Worm (Caenorhabditis elegans): ENCODE measurements around the gene cdk-11.2.

cdk-11.2 gene

DNA sequence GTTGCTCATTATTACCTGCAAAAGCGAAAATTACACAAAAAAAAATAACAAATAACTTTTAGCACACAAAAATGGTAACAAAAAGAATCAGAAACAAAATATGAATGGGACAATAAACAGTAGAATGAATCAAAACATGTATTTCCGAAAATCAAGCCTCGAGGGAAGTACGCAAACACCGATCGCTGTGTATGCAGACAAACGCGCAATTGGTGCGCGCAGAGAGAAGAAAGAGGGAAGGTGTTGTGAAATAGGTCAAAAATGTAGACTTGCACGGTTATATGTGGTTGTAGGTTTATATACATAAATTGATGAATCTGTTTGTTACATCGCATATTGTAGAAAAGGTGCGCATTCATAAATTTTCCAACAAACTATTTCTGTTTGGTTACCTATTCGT lies at the start of gene cdk-11.2:
Gene cdk-11.2 (minus strand): TSS at position 23 of the 400 bp plus-strand sequence.
- TF ChIP-seq ceh-31 (tag; optimal IDR thresholded peaks at IDR 0.05) (peak; percentile 11), tbx-2 (tag; optimal IDR thresholded peaks at IDR 0.05) (peak; percentile 7), pqm-1 (tag; optimal IDR thresholded peaks at IDR 0.05) (no peak), che-1 (tag; optimal IDR thresholded peaks at IDR 0.05) (no peak), unc-55 (GFP tag; optimal IDR thresholded peaks at IDR 0.05) (peak; percentile 6), hlh-30 (tag; optimal IDR thresholded peaks at IDR 0.05; ENCODE audit: insufficient read depth) (no peak), nfya-1 (tag; optimal IDR thresholded peaks at IDR 0.05) (peak; percentile 66), unc-42 (tag; optimal IDR thresholded peaks at IDR 0.05) (no peak), ref-2 (tag; optimal IDR thresholded peaks at IDR 0.05) (no peak), unc-86 (tag; optimal IDR thresholded peaks at IDR 0.05) (no peak)

ce11 chrX:10463542-10463941 lies 44.0 kb upstream of the cdk-11.2 start, which contains the start of gene C39B10.1:
Gene C39B10.1 (minus strand): TSS chrX:10463642.
- TF ChIP-seq ceh-14 (tag; optimal IDR thresholded peaks at IDR 0.05) (no peak), ceh-48 (tag; optimal IDR thresholded peaks at IDR 0.05) (no peak), zip-5 (tag; optimal IDR thresholded peaks at IDR 0.05) (no peak), unc-55 (GFP tag; optimal IDR thresholded peaks at IDR 0.05) (no peak), pha-2 (tag; optimal IDR thresholded peaks at IDR 0.05) (no peak), npax-4 (tag; optimal IDR thresholded peaks at IDR 0.05) (no peak), K02D7.2 (tag; optimal IDR thresholded peaks at IDR 0.05) (no peak), T23F11.4 (GFP tag; optimal IDR thresholded peaks at IDR 0.05) (no peak)

ce11 chrX:10462391-10462790 lies 42.8 kb upstream of the cdk-11.2 start:
- TF ChIP-seq hlh-6 (tag; optimal IDR thresholded peaks at IDR 0.05) (no peak), tbx-7 (tag; optimal IDR thresholded peaks at IDR 0.05) (no peak), K09A11.1 (tag; optimal IDR thresholded peaks at IDR 0.05; ENCODE audit: insufficient read depth) (no peak), ama-1 (optimal IDR thresholded peaks at IDR 0.05) (no peak), unc-3 (GFP tag; conservative IDR thresholded peaks at IDR 0.05) (no peak), unc-3 (tag; optimal IDR thresholded peaks at IDR 0.05) (no peak), C38D4.7 (GFP tag; optimal IDR thresholded peaks at IDR 0.05) (no peak), elt-2 (tag; optimal IDR thresholded peaks at IDR 0.05) (no peak), ceh-9 (tag; optimal IDR thresholded peaks at IDR 0.05) (no peak), pqm-1 (tag; optimal IDR thresholded peaks at IDR 0.05) (no peak), ets-4 (tag; optimal IDR thresholded peaks at IDR 0.05) (no peak), ceh-45 (GFP tag; IDR thresholded peaks at IDR 0.05) (no peak), npax-4 (tag; optimal IDR thresholded peaks at IDR 0.05) (no peak), pag-3 (tag; optimal IDR thresholded peaks at IDR 0.05; ENCODE audit: borderline replicate concordance) (no peak), hlh-13 (GFP tag; optimal IDR thresholded peaks at IDR 0.05) (no peak), gmeb-2 (tag; optimal IDR thresholded peaks at IDR 0.05) (no peak), unc-42 (tag; optimal IDR thresholded peaks at IDR 0.05) (no peak), T23F11.4 (GFP tag; optimal IDR thresholded peaks at IDR 0.05) (no peak), madf-2 (tag; optimal IDR thresholded peaks at IDR 0.05) (no peak), ceh-19 (GFP tag; optimal IDR thresholded peaks at IDR 0.05) (no peak)

ce11 chrX:10453960-10454359 lies 34.4 kb upstream of the cdk-11.2 start, which contains the start of gene lgc-41:
Gene lgc-41 (plus strand): TSS chrX:10454260.
- TF ChIP-seq mec-3 (tag; optimal IDR thresholded peaks at IDR 0.05; ENCODE audit: borderline replicate concordance), result no peak
- TF ChIP-seq npax-4 (tag; optimal IDR thresholded peaks at IDR 0.05), result no peak
- no peak for TF ChIP-seq ceh-48 (tag; optimal IDR thresholded peaks at IDR 0.05)
- TF ChIP-seq syd-9 (tag; optimal IDR thresholded peaks at IDR 0.05), result no peak
- TF ChIP-seq ceh-45 (GFP tag; IDR thresholded peaks at IDR 0.05), result no peak
- TF ChIP-seq hlh-8 (tag; optimal IDR thresholded peaks at IDR 0.05), result no peak
- no peak for TF ChIP-seq hlh-30 (tag; optimal IDR thresholded peaks at IDR 0.05; ENCODE audit: insufficient read depth)
- TF ChIP-seq ceh-2 (tag; optimal IDR thresholded peaks at IDR 0.05), result no peak
- TF ChIP-seq eyg-1 (tag; optimal IDR thresholded peaks at IDR 0.05), result no peak
- TF ChIP-seq tbx-7 (tag; optimal IDR thresholded peaks at IDR 0.05), result no peak
- no peak for TF ChIP-seq ztf-16 (tag; optimal IDR thresholded peaks at IDR 0.05)
- no peak for TF ChIP-seq ref-2 (tag; optimal IDR thresholded peaks at IDR 0.05)
- no peak for TF ChIP-seq unc-86 (tag; optimal IDR thresholded peaks at IDR 0.05)
- TF ChIP-seq hlh-13 (GFP tag; optimal IDR thresholded peaks at IDR 0.05), result no peak
- TF ChIP-seq lin-11 (tag; optimal IDR thresholded peaks at IDR 0.05), result no peak
- TF ChIP-seq C08G9.2 (tag; optimal IDR thresholded peaks at IDR 0.05), result no peak
- no peak for TF ChIP-seq ahr-1 (tag; optimal IDR thresholded peaks at IDR 0.05)
